Fruit fly (Drosophila melanogaster) whole organism, embryonic: ENCODE results near the gene Naxe.

ENCODE experiments used
- ATbp ChIP-seq: fragments of 200-800 bp; sonication (Bioruptor generic); optimal IDR thresholded peaks from 2 replicates; lab custom pipeline; 2017; ENCODE audit warnings: missing biosample characterization, mild to moderate bottlenecking, missing genetic modification characterization, missing genetic modification reagents
- Asciz ChIP-seq: fragments of 200-800 bp; sonication (Bioruptor generic); optimal IDR thresholded peaks from 2 replicates; lab custom pipeline; 2017; ENCODE audit warnings: missing biosample characterization, mild to moderate bottlenecking, missing genetic modification characterization, missing genetic modification reagents
- BtbVII ChIP-seq: fragments of 200-800 bp; sonication (Bioruptor generic); optimal IDR thresholded peaks from 3 replicates; lab custom pipeline; 2017; ENCODE audit warnings: missing biosample characterization, mild to moderate bottlenecking, missing genetic modification characterization
- CG1024 ChIP-seq: fragments of 200-800 bp; sonication (Bioruptor generic); IDR thresholded peaks from 2 replicates; pipeline ENCODE4 v1.3.6; 2022; ENCODE audit warnings: missing biosample characterization, missing genetic modification characterization
- CG11504 ChIP-seq: fragments of 200-800 bp; sonication (Bioruptor generic); optimal IDR thresholded peaks from 3 replicates; lab custom pipeline; 2019; ENCODE audit warnings: missing biosample characterization, mild to moderate bottlenecking, missing genetic modification characterization, moderate library complexity
- CG12104 ChIP-seq: fragments of 200-800 bp; sonication (Bioruptor generic); optimal IDR thresholded peaks from 3 replicates; lab custom pipeline; 2016; ENCODE audit warnings: missing biosample characterization, missing genetic modification characterization
- CG1233 ChIP-seq: fragments of 200-800 bp; sonication (Bioruptor generic); optimal IDR thresholded peaks from 4 replicates; lab custom pipeline; 2018; ENCODE audit warnings: missing biosample characterization, mild to moderate bottlenecking, missing genetic modification characterization
- CG13894 ChIP-seq: fragments of 200-800 bp; sonication (Bioruptor generic); optimal IDR thresholded peaks from 3 replicates; lab custom pipeline; 2018; ENCODE audit warnings: missing biosample characterization, mild to moderate bottlenecking, missing genetic modification characterization, moderate library complexity
- CG16815 ChIP-seq: fragments of 200-800 bp; sonication (Bioruptor generic); optimal IDR thresholded peaks from 3 replicates; lab custom pipeline; 2017; ENCODE audit warnings: missing biosample characterization, mild to moderate bottlenecking, missing genetic modification characterization
- CG17361 ChIP-seq: fragments of 200-800 bp; sonication (Bioruptor generic); IDR thresholded peaks from 3 replicates; pipeline ENCODE4 v1.3.6; 2022; ENCODE audit warnings: missing biosample characterization, missing genetic modification characterization
- CG18262 ChIP-seq: fragments of 200-800 bp; optimal IDR thresholded peaks from 3 replicates; lab custom pipeline; 2019; ENCODE audit warnings: missing biosample characterization, mild to moderate bottlenecking, missing genetic modification characterization, moderate library complexity
- CG18476 ChIP-seq: fragments of 200-800 bp; sonication (Bioruptor generic); optimal IDR thresholded peaks from 2 replicates; lab custom pipeline; 2016; ENCODE audit warnings: missing biosample characterization, mild to moderate bottlenecking, missing genetic modification characterization
- CG30431 ChIP-seq: fragments of 200-800 bp; sonication (Bioruptor generic); optimal IDR thresholded peaks from 2 replicates; lab custom pipeline; 2017; ENCODE audit warnings: missing biosample characterization, missing genetic modification characterization
- CG34224 ChIP-seq: fragments of 200-800 bp; sonication (Bioruptor generic); IDR thresholded peaks from 3 replicates; pipeline ENCODE4 v1.3.6; 2022; ENCODE audit warnings: missing biosample characterization, missing genetic modification characterization; ENCODE audit not compliant: partially characterized antibody
- CG3838 ChIP-seq: fragments of 200-800 bp; sonication (Bioruptor generic); optimal IDR thresholded peaks from 3 replicates; lab custom pipeline; 2016; ENCODE audit warnings: missing biosample characterization, missing genetic modification characterization
- CG7786 ChIP-seq: fragments of 200-800 bp; sonication (Bioruptor generic); optimal IDR thresholded peaks from 2 replicates; lab custom pipeline; 2016; ENCODE audit warnings: missing biosample characterization, missing genetic modification characterization
- CG7987 ChIP-seq: fragments of 200-800 bp; sonication (Bioruptor generic); optimal IDR thresholded peaks from 2 replicates; lab custom pipeline; 2018; ENCODE audit warnings: missing biosample characterization, mild to moderate bottlenecking, missing genetic modification characterization, moderate library complexity
- CG8290 ChIP-seq, 3 experiments: fragments of 200-800 bp; sonication (Bioruptor generic); optimal IDR thresholded peaks; 2 replicates each; lab custom pipeline; 2016 to 2019; ENCODE audit warnings: missing biosample characterization in 3 of 3, missing genetic modification characterization in 3 of 3, mild to moderate bottlenecking in 2 of 3, moderate library complexity in 1 of 3
- CG8765 ChIP-seq: fragments of 200-800 bp; sonication (Bioruptor generic); IDR thresholded peaks from 2 replicates; pipeline ENCODE4 v1.3.6; 2022; ENCODE audit warnings: missing biosample characterization, missing genetic modification characterization
- CG8924 ChIP-seq: fragments of 200-800 bp; optimal IDR thresholded peaks from 3 replicates; lab custom pipeline; 2019; ENCODE audit warnings: missing biosample characterization, mild to moderate bottlenecking, missing genetic modification characterization, moderate library complexity
- Dfd ChIP-seq, 2 experiments: fragments of >200 bp; optimal IDR thresholded peaks; 2 replicates each; lab custom pipeline; 2017; ENCODE audit warnings: missing biosample characterization in 2 of 2, missing genetic modification characterization in 2 of 2
- Gsc ChIP-seq: fragments of 200-800 bp; sonication (Bioruptor generic); IDR thresholded peaks from 2 replicates; pipeline ENCODE4 v1.3.6; 2022; ENCODE audit warnings: missing biosample characterization, missing genetic modification characterization
- Hr39 ChIP-seq: fragments of >200 bp; optimal IDR thresholded peaks from 2 replicates; lab custom pipeline; 2017
- MBD-R2 ChIP-seq: fragments of 200-800 bp; sonication (Bioruptor generic); IDR thresholded peaks from 2 replicates; pipeline ENCODE4 v1.3.6; 2022; ENCODE audit warnings: missing biosample characterization, missing genetic modification characterization
- NC2α ChIP-seq: fragments of 200-800 bp; sonication (Bioruptor generic); optimal IDR thresholded peaks from 2 replicates; lab custom pipeline; 2016; ENCODE audit warnings: missing biosample characterization, missing genetic modification characterization
- Neu2 ChIP-seq: fragments of 200-800 bp; sonication (Bioruptor generic); optimal IDR thresholded peaks from 3 replicates; lab custom pipeline; 2016; ENCODE audit warnings: missing biosample characterization, missing genetic modification characterization, borderline replicate concordance
- Nf-YC ChIP-seq: fragments of 200-800 bp; optimal IDR thresholded peaks from 3 replicates; lab custom pipeline; 2019; ENCODE audit warnings: missing biosample characterization, mild to moderate bottlenecking, missing genetic modification characterization, moderate library complexity
- Optix ChIP-seq: fragments of 200-800 bp; sonication (Bioruptor generic); IDR thresholded peaks from 3 replicates; pipeline ENCODE4 v1.3.6; 2022; ENCODE audit warnings: missing biosample characterization, missing genetic modification characterization
- Xrp1 ChIP-seq: fragments of 200-800 bp; sonication (Bioruptor generic); IDR thresholded peaks from 2 replicates; pipeline ENCODE4 v1.3.6; 2022; ENCODE audit warnings: missing biosample characterization, missing genetic modification characterization
- ab ChIP-seq: fragments of 200-800 bp; sonication (Bioruptor generic); optimal IDR thresholded peaks from 2 replicates; lab custom pipeline; 2016; ENCODE audit warnings: missing biosample characterization, missing genetic modification characterization
- ase ChIP-seq: fragments of 200-800 bp; sonication (Bioruptor generic); IDR thresholded peaks from 3 replicates; pipeline ENCODE4 v1.3.6; 2022; ENCODE audit warnings: missing biosample characterization, missing genetic modification characterization
- ash1 ChIP-seq: fragments of 200-800 bp; sonication (Bioruptor generic); optimal IDR thresholded peaks from 2 replicates; lab custom pipeline; 2018; ENCODE audit warnings: missing biosample characterization, mild to moderate bottlenecking, missing genetic modification characterization
- chinmo ChIP-seq: fragments of 200-800 bp; sonication (Bioruptor generic); IDR thresholded peaks from 4 replicates; pipeline ENCODE4 v1.3.6; 2022; ENCODE audit warnings: missing biosample characterization, missing genetic modification characterization; ENCODE audit not compliant: partially characterized antibody
- crol ChIP-seq: fragments of 200-800 bp; sonication (Bioruptor generic); IDR thresholded peaks from 2 replicates; pipeline ENCODE4 v1.3.6; 2022; ENCODE audit warnings: missing biosample characterization, missing genetic modification characterization
- dmrt11E ChIP-seq: fragments of 200-800 bp; sonication (Bioruptor generic); optimal IDR thresholded peaks from 3 replicates; lab custom pipeline; 2018; ENCODE audit warnings: missing biosample characterization, mild to moderate bottlenecking, missing genetic modification characterization, moderate library complexity
- exex ChIP-seq: fragments of 200-800 bp; sonication (Bioruptor generic); optimal IDR thresholded peaks from 4 replicates; lab custom pipeline; 2018; ENCODE audit warnings: missing biosample characterization, mild to moderate bottlenecking, missing genetic modification characterization, moderate library complexity
- fd102C ChIP-seq: fragments of 200-800 bp; sonication (Bioruptor generic); optimal IDR thresholded peaks from 2 replicates; lab custom pipeline; 2018; ENCODE audit warnings: missing biosample characterization, mild to moderate bottlenecking, missing genetic modification characterization, moderate library complexity
- hb ChIP-seq: fragments of 200-800 bp; sonication (Bioruptor generic); IDR thresholded peaks from 3 replicates; pipeline ENCODE4 v1.3.6; 2022; ENCODE audit warnings: missing biosample characterization, missing genetic modification characterization; ENCODE audit not compliant: partially characterized antibody
- hbn ChIP-seq: fragments of 200-800 bp; sonication (Bioruptor generic); IDR thresholded peaks from 2 replicates; pipeline ENCODE4 v1.3.6; 2022; ENCODE audit warnings: missing biosample characterization, missing genetic modification characterization; ENCODE audit not compliant: partially characterized antibody
- lmd ChIP-seq: fragments of 200-800 bp; sonication (Bioruptor generic); IDR thresholded peaks from 2 replicates; pipeline ENCODE4 v1.3.6; 2022; ENCODE audit warnings: missing biosample characterization, missing genetic modification characterization
- mirr ChIP-seq: fragments of 200-800 bp; sonication (Bioruptor generic); optimal IDR thresholded peaks from 3 replicates; lab custom pipeline; 2018; ENCODE audit warnings: missing biosample characterization, mild to moderate bottlenecking, missing genetic modification characterization
- oc ChIP-seq: fragments of 200-800 bp; sonication (Bioruptor generic); optimal IDR thresholded peaks from 2 replicates; lab custom pipeline; 2018; ENCODE audit warnings: missing biosample characterization, mild to moderate bottlenecking, missing genetic modification characterization, moderate library complexity
- onecut ChIP-seq: fragments of 200-800 bp; sonication (Bioruptor generic); IDR thresholded peaks from 2 replicates; pipeline ENCODE4 v1.3.6; 2022; ENCODE audit warnings: missing biosample characterization, missing genetic modification characterization
- scrt ChIP-seq: fragments of 200-800 bp; sonication (Bioruptor generic); optimal IDR thresholded peaks from 2 replicates; lab custom pipeline; 2018; ENCODE audit warnings: missing biosample characterization, mild to moderate bottlenecking, missing genetic modification characterization, moderate library complexity
- sd ChIP-seq: fragments of 200-800 bp; sonication (Bioruptor generic); optimal IDR thresholded peaks from 3 replicates; lab custom pipeline; 2018; ENCODE audit warnings: missing biosample characterization, mild to moderate bottlenecking, missing genetic modification characterization, moderate library complexity
- sob ChIP-seq: fragments of 200-800 bp; sonication (Bioruptor generic); IDR thresholded peaks from 2 replicates; pipeline ENCODE4 v1.3.6; 2022; ENCODE audit warnings: missing biosample characterization, missing genetic modification characterization
- vvl ChIP-seq: fragments of 200-800 bp; sonication (Bioruptor generic); IDR thresholded peaks from 2 replicates; pipeline ENCODE4 v1.3.6; 2022; ENCODE audit warnings: missing biosample characterization, missing genetic modification characterization
- z ChIP-seq: fragments of 200-800 bp; sonication (Bioruptor generic); IDR thresholded peaks from 3 replicates; pipeline ENCODE4 v1.3.6; 2022; ENCODE audit warnings: missing biosample characterization, missing genetic modification characterization

Naxe gene

DNA sequence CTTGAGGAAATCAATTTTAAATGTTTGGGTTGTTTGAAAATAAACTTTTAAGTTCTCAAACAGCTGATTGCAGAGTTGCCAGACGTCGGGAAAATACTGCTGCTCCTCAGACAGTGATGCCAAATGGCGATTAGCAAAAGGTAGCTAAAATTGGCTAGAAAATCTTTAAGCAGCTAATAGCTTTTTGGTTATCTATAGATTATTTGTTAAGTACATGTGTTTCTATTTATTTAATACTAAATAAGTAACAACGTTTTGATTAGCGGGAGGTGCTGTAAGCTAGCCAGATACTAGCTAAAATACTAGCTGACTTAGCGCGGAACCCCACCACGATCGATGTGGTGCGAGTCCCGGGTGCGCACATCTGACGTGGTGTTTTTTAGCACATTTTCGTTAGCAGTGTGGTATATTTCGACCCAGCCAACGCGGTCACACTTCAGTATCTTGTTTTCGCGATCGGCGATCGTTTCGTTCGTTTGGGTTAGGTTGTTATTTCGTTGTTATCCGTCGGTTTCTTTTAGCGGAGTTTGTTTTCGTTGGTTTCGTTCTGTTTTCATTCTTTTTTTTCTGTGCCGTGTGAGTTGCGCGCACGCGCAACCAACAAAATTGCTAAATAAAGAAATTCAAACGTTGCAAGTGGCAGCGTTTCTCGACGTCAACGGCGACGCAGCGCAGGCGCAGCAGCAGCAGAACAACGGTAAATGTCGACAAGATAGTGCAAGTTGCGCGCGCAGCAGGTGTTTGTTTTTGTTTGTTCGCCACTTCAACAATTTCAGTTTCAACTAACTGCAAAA lies at the start of gene Naxe, which contains the start of gene RhoU (continued):
- TF ChIP-seq sd (tag; lab: Kevin White, UChicago) (no peak), ATbp (GFP tag; lab: Kevin White, UChicago) (no peak), Asciz (GFP tag; lab: Kevin White, UChicago) (no peak), mirr (no peak), hb (no peak), CG18262 (tag; lab: Kevin White, UChicago) (no peak), Xrp1 (peak; percentile 27; the same call in 1 of the 2 replicates), CG1024 (no peak), dmrt11E (tag; lab: Kevin White, UChicago) (peak; percentile 13), crol (GFP tag; lab: Robert Waterston, UW) (no peak), Hr39 (lab: Kevin White, UChicago) (no peak), Dfd (GFP tag; optimal IDR thresholded peaks at IDR 0.05; lab: Kevin White, UChicago) (no peak), CG8290 (GFP tag; optimal IDR thresholded peaks at IDR 0.05; lab: Kevin White, UChicago) (peak; percentile 23), CG8290 (tag; optimal IDR thresholded peaks at IDR 0.05; lab: Kevin White, UChicago) (peak in 1 of 2 experiments; percentile 68), CG30431 (GFP tag; lab: Kevin White, UChicago) (no peak), ash1 (GFP tag; lab: Kevin White, UChicago) (no peak), CG11504 (tag; lab: Kevin White, UChicago) (no peak), sob (GFP tag; lab: Robert Waterston, UW) (no peak; the same call in 1 of the 2 replicates), ab (GFP tag; lab: Kevin White, UChicago) (no peak), fd102C (GFP tag; lab: Kevin White, UChicago) (no peak), CG7786 (GFP tag; lab: Kevin White, UChicago) (no peak), CG16815 (GFP tag; lab: Kevin White, UChicago) (peak; percentile 13), onecut (0 out of 2 replicates have a peak, but pooled peaks have one; percentile 29), lmd (peak; percentile 53), CG3838 (GFP tag; lab: Kevin White, UChicago) (no peak), CG18476 (GFP tag; lab: Kevin White, UChicago) (no peak), NC2α (GFP tag; lab: Kevin White, UChicago) (no peak), oc (tag; lab: Kevin White, UChicago) (no peak), z (GFP tag; lab: Robert Waterston, UW) (no peak), CG8765 (GFP tag; lab: Robert Waterston, UW) (0 out of 2 replicates have a peak, but pooled peaks have one; percentile 7), CG12104 (GFP tag; lab: Kevin White, UChicago) (peak; percentile 12), scrt (no peak), Optix (GFP tag; lab: Robert Waterston, UW) (no peak), BtbVII (no peak), MBD-R2 (GFP tag; lab: Robert Waterston, UW) (peak; percentile 60), exex (no peak), Nf-YC (tag; lab: Kevin White, UChicago) (no peak), CG8924 (peak; percentile 22), Neu2 (GFP tag; lab: Kevin White, UChicago) (no peak), hbn (GFP tag; lab: Robert Waterston, UW) (no peak), CG17361 (GFP tag; lab: Robert Waterston, UW) (peak; percentile 45; the same call in 1 of the 3 replicates), ase (GFP tag; lab: Robert Waterston, UW) (0 out of 3 replicates have a peak, but pooled peaks have one; percentile 17), CG1233 (no peak), chinmo (GFP tag; lab: Robert Waterston, UW) (0 out of 4 replicates have a peak, but pooled peaks have one; percentile 42), Gsc (no peak), vvl (GFP tag; lab: Robert Waterston, UW) (peak; percentile 33; the same call in 1 of the 2 replicates), CG34224 (GFP tag; lab: Robert Waterston, UW) (0 out of 3 replicates have a peak, but pooled peaks have one; percentile 27), CG7987 (GFP tag; lab: Kevin White, UChicago) (no peak), CG13894 (tag; lab: Kevin White, UChicago) (no peak)
